Fruit fly (Drosophila melanogaster): Measurements from ENCODE around the gene Tektin-C.

DNA sequence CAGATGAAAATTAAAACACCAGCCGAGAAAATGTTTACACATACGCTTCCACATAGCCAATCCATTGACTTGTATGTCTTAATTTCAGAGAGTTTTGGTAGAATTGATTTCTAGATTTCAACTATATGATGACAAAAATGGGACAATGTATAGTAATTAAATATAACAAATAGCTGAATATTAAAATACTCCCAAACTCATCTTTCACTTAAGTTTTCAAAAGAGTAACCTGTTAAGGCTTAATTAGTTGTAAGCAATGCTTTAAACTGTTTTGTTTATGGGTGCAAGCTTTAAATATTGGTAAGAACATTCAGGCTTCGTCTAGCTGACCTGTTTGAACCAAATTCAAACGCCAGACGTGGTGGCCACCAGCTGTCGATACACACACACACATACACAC lies 32.3 kb upstream of the Tektin-C start:
- TF ChIP-seq Dll (optimal IDR thresholded peaks at IDR 0.05): no peak
- no peak for TF ChIP-seq CG8478 (optimal IDR thresholded peaks at IDR 0.05)
- no peak for TF ChIP-seq usp (GFP tag; optimal IDR thresholded peaks at IDR 0.05)
- no peak for TF ChIP-seq pan (optimal IDR thresholded peaks at IDR 0.05)
- TF ChIP-seq EcR (GFP tag; optimal IDR thresholded peaks at IDR 0.05): no peak
